Worm (Caenorhabditis elegans) whole organism, midembryonic: ENCODE results near the gene srw-14.

Source experiments
- cog-1 ChIP-seq: sonication (generic microtip); optimal IDR thresholded peaks from 2 replicates; lab custom pipeline; 2016; ENCODE audit warnings: missing genetic modification characterization, missing compliant biosample characterization
- flt-1 ChIP-seq: fragments of 200-800 bp; sonication (Bioruptor generic); IDR thresholded peaks from 2 replicates; pipeline ENCODE4 v1.3.6; 2022; ENCODE audit warnings: missing genetic modification characterization, missing compliant biosample characterization
- med-1 ChIP-seq: sonication (generic microtip); optimal IDR thresholded peaks from 2 replicates; lab custom pipeline; 2017; ENCODE audit warnings: missing genetic modification characterization, mild to moderate bottlenecking, missing compliant biosample characterization, antibody characterized with exemption, missing genetic modification reagents; ENCODE audit not compliant: insufficient read depth
- ref-1 ChIP-seq: fragments of 200-800 bp; sonication (Bioruptor generic); conservative IDR thresholded peaks from 2 replicates; pipeline ENCODE4 v1.3.6; 2022; ENCODE audit warnings: missing genetic modification reagents, missing genetic modification characterization, missing compliant biosample characterization
- tab-1 ChIP-seq: fragments of 200-800 bp; sonication (Bioruptor generic); IDR thresholded peaks from 2 replicates; pipeline ENCODE4 v1.3.6; 2022; ENCODE audit warnings: missing genetic modification characterization, missing compliant biosample characterization
- ztf-23 ChIP-seq: fragments of 200-800 bp; sonication (Bioruptor generic); IDR thresholded peaks from 2 replicates; pipeline ENCODE4 v1.3.6; 2022; ENCODE audit warnings: missing genetic modification reagents, missing genetic modification characterization, missing compliant biosample characterization

DNA sequence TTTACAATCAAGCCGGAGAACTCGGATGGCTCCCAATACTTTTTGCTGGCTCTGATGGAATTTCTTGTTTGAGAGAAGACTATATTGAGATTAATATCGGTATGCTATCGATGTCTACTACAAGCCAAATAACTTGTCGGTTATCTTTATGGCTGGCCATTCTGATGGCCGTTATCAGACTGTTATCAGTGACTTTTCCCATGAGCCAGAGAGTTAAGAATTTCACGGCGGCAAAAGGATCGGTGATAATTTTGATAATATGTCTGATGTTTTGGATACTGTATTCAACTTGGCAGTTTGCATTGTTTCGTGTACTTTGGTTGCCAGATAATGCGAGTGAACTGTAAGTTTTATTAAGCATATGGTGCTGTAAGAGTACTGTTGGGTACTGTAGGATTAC is 456 bp downstream of the srw-14 start:
- no peak for TF ChIP-seq med-1 (GFP tag; lab: Kevin White, UChicago)
- no peak for TF ChIP-seq ref-1 (GFP tag; lab: Robert Waterston, UW)
- no peak for TF ChIP-seq cog-1 (tag; lab: Kevin White, UChicago)
- no peak for TF ChIP-seq tab-1 (GFP tag; lab: Robert Waterston, UW)
- no peak for TF ChIP-seq flt-1
- no peak for TF ChIP-seq ztf-23 (GFP tag; lab: Robert Waterston, UW)
